Fruit fly (Drosophila melanogaster): ENCODE data around the gene CG33262.

dm6 chr3L:13111422-13111821, 24.6 kb upstream of the CG33262 start:
- TF ChIP-seq fd96Ca (GFP tag; IDR thresholded peaks at IDR 0.05) = no peak
- no peak for TF ChIP-seq CG8301 (tag; optimal IDR thresholded peaks at IDR 0.05)
- no peak for TF ChIP-seq EcR (GFP tag; optimal IDR thresholded peaks at IDR 0.05)
- no peak for TF ChIP-seq CG15710 (tag; optimal IDR thresholded peaks at IDR 0.05)

Data from whole organism, pupa.